Worm (Caenorhabditis elegans): ENCODE results near the gene pcyt-1.

Gene pcyt-1

ce11 chrX:7568684-7569289, 3.4 kb upstream of the pcyt-1 start:
- peak in 3 of 6 experiments; percentile 46 to 57 (median 55) for TF ChIP-seq elt-3 (tag; optimal IDR thresholded peaks at IDR 0.05)
- TF ChIP-seq grh-1 (GFP tag; IDR thresholded peaks at IDR 0.05): peak; percentile 66
- TF ChIP-seq efl-1 (optimal IDR thresholded peaks at IDR 0.05): no peak
- TF ChIP-seq efl-1 (GFP tag; optimal IDR thresholded peaks at IDR 0.05 in 1 of 2): peak in 1 of 2 experiments; percentile 50
- TF ChIP-seq mdl-1 (tag; optimal IDR thresholded peaks at IDR 0.05): no peak
- no peak for TF ChIP-seq ceh-63 (GFP tag; optimal IDR thresholded peaks at IDR 0.05)
- no peak for TF ChIP-seq ceh-88 (GFP tag; IDR thresholded peaks at IDR 0.05)
- TF ChIP-seq nhr-71 (tag; optimal IDR thresholded peaks at IDR 0.05): peak; percentile 61
- peak; percentile 49 for TF ChIP-seq nhr-19 (GFP tag; conservative IDR thresholded peaks at IDR 0.05)
- peak; percentile 61 for TF ChIP-seq lin-14 (GFP tag; optimal IDR thresholded peaks at IDR 0.05)
- peak; percentile 24 for TF ChIP-seq blmp-1 (tag; optimal IDR thresholded peaks at IDR 0.05)
- peak; percentile 64 for TF ChIP-seq nhr-20 (tag; optimal IDR thresholded peaks at IDR 0.05)
- no peak for TF ChIP-seq nhr-76 (tag; optimal IDR thresholded peaks at IDR 0.05)
- TF ChIP-seq nhr-47 (tag; optimal IDR thresholded peaks at IDR 0.05): peak; percentile 5
- peak; percentile 68 for TF ChIP-seq nhr-85 (tag)
- TF ChIP-seq nhr-90 (tag; optimal IDR thresholded peaks at IDR 0.05; ENCODE audit: poor library complexity): peak; percentile 44
- TF ChIP-seq jun-1 (tag; optimal IDR thresholded peaks at IDR 0.05): no peak
- TF ChIP-seq ces-1 (GFP tag; optimal IDR thresholded peaks at IDR 0.05): no peak
- TF ChIP-seq snu-23 (GFP tag; optimal IDR thresholded peaks at IDR 0.05): peak; percentile 36
- TF ChIP-seq irx-1 (tag; optimal IDR thresholded peaks at IDR 0.05): no peak
- TF ChIP-seq nhr-11 (tag; optimal IDR thresholded peaks at IDR 0.05): no peak
- peak; percentile 5 for TF ChIP-seq tbx-2 (tag; optimal IDR thresholded peaks at IDR 0.05)

DNA sequence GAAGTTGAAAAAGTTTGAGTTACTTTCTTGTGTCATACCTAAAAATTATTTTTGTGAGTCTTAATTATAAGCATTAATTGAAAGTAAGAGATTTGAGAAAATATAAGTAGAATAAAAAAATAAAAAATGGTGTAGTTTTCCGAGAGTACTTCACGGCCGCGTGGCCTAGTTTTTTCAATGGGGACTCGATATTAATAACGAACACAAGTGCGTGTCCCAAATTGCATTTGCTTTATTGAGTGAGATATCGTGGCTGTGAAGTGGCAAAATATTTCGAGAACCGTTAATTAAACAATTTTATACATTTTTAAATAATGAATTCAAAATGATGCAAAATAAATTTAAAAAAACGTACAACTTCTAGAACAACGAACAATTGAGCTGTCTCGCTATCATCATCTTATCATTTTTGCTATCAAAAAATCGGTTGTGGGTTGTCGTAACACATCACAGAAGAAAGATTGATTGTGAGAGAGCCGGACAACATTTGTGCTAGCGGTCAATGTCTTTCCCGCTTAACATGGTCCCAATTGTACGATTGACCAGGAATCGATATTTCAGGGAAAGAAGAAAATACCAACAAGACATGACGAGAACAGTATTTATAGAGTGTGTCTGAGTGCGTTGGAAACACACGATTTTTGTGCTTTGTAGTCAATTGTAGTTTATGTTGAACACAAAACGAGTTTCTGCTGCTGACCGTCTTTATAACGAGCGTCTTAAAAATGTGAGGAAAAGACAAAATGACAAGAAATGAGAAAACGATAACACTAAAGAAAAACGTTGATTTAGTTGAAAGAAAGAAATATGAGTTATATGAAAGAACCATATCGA, 2.3 kb upstream of the pcyt-1 start, which contains the start of gene apy-1:
Gene apy-1, minus strand, starts transcription at position 38 of the 834 bp plus-strand sequence.
- TF ChIP-seq C34B4.2 (tag; optimal IDR thresholded peaks at IDR 0.05) (no peak), nhr-20 (tag; optimal IDR thresholded peaks at IDR 0.05) (peak; percentile 31), hlh-4 (tag; optimal IDR thresholded peaks at IDR 0.05) (peak; percentile 29), nhr-237 (tag; optimal IDR thresholded peaks at IDR 0.05) (no peak), elt-2 (tag; optimal IDR thresholded peaks at IDR 0.05) (peak; percentile 54), unc-86 (tag; optimal IDR thresholded peaks at IDR 0.05) (peak; percentile 37), swsn-7 (tag; optimal IDR thresholded peaks at IDR 0.05) (peak; percentile 51), mep-1 (tag; optimal IDR thresholded peaks at IDR 0.05) (peak; percentile 46), snu-23 (GFP tag; optimal IDR thresholded peaks at IDR 0.05) (peak; percentile 23), lsy-2 (tag; optimal IDR thresholded peaks at IDR 0.05) (peak; percentile 31 to 34), hlh-17 (GFP tag; optimal IDR thresholded peaks at IDR 0.05; ENCODE audit: borderline replicate concordance) (no peak), mef-2 (tag; optimal IDR thresholded peaks at IDR 0.05) (no peak), Y116A8C.19 (tag; optimal IDR thresholded peaks at IDR 0.05; ENCODE audit: borderline replicate concordance) (no peak), nhr-85 (tag) (peak; percentile 87), tbx-2 (tag; optimal IDR thresholded peaks at IDR 0.05) (peak; percentile 62), nhr-90 (tag; optimal IDR thresholded peaks at IDR 0.05; ENCODE audit: poor library complexity) (peak; percentile 20), ceh-82 (tag; optimal IDR thresholded peaks at IDR 0.05) (peak in 2 of 3 experiments; percentile 2 to 3), rnt-1 (tag; optimal IDR thresholded peaks at IDR 0.05) (peak; percentile 69), blmp-1 (tag; optimal IDR thresholded peaks at IDR 0.05) (peak; percentile 27), fkh-8 (tag; optimal IDR thresholded peaks at IDR 0.05) (no peak), nhr-19 (GFP tag; conservative IDR thresholded peaks at IDR 0.05) (peak; percentile 13; the same call in 1 of the 2 replicates), fkh-4 (tag; optimal IDR thresholded peaks at IDR 0.05; ENCODE audit: borderline replicate concordance) (peak; percentile 24), nhr-47 (tag; optimal IDR thresholded peaks at IDR 0.05) (peak; percentile 69), xbp-1 (tag; optimal IDR thresholded peaks at IDR 0.05) (peak; percentile 63), snpc-4 (tag; optimal IDR thresholded peaks at IDR 0.05) (no peak), ztf-4 (tag; optimal IDR thresholded peaks at IDR 0.05) (no peak), C04F5.9 (tag; optimal IDR thresholded peaks at IDR 0.05) (peak; percentile 23), lir-3 (tag; optimal IDR thresholded peaks at IDR 0.05; ENCODE audit: poor library complexity) (peak; percentile 61), lin-14 (GFP tag; optimal IDR thresholded peaks at IDR 0.05) (peak; percentile 82), hpl-2 (GFP tag; optimal IDR thresholded peaks at IDR 0.05) (no peak), ceh-90 (tag; optimal IDR thresholded peaks at IDR 0.05) (peak; percentile 59), dsc-1 (tag; optimal IDR thresholded peaks at IDR 0.05) (peak; percentile 40), irx-1 (tag; optimal IDR thresholded peaks at IDR 0.05) (peak; percentile 59), lin-35 (GFP tag; optimal IDR thresholded peaks at IDR 0.05) (peak in 1 of 2 experiments; percentile 48), nhr-77 (tag; optimal IDR thresholded peaks at IDR 0.05) (no peak)

All from whole organism, L1 larva.